Worm (Caenorhabditis elegans): Measurements from ENCODE around the gene C13C4.6.

Gene C13C4.6

DNA sequence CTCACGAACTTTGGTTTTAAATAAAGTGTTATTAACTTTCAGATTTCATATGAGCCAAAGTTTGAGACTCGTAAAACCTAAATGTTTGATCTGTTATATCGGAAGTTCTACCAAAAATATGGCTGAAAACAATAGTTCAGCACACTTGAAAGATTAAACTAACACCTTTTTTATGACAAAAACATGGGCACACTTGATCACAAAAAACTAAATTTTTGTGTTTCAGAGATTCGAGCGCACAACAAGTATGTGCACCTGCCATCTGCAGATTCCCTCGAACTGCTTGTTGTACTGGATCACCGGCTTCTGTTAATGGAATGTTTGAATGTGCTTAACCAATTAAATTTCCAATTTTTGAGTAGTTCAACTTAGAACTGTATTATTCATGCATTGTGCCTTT is 32.4 kb downstream of the C13C4.6 start:
- TF ChIP-seq unc-62 (GFP tag; optimal IDR thresholded peaks at IDR 0.05 in 1 of 2) (peak in 1 of 2 experiments; percentile 91), unc-62 (tag; optimal IDR thresholded peaks at IDR 0.05) (no peak), pqm-1 (tag; optimal IDR thresholded peaks at IDR 0.05) (no peak)

- peak in 1 of 2 experiments; percentile 27 for TF ChIP-seq unc-62 (GFP tag; optimal IDR thresholded peaks at IDR 0.05 in 1 of 2)
- TF ChIP-seq unc-62 (tag; optimal IDR thresholded peaks at IDR 0.05), result no peak
- TF ChIP-seq Y75B8A.6 (GFP tag; IDR thresholded peaks at IDR 0.05), result no peak
Measured at ce11 chrV:12154554-12154953, 33.2 kb downstream of the C13C4.6 start, which contains the start of gene C27A7.9. Gene C27A7.9 (minus strand): TSS chrV:12154654.

DNA sequence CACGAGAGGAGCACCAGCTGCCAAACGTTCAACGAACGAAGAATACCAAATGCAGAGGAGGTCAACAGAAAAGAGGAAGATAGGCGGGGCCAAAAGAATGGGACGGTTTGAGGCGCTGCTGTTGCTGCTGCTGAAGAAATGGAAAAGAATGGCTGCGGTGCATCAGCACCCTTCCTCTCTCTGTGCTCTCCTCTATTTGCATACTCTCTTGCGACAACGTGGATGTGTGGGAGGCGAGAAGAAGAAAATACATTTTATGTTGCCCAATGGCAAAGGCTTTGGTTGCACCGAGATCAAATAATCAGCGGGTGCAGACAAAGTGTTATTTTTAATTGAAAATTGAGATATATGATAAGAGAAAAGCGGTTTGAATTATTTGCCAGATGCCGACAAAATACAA is 37.0 kb downstream of the C13C4.6 start:
- TF ChIP-seq nhr-6 (tag; optimal IDR thresholded peaks at IDR 0.05) (peak; percentile 4), gei-8 (GFP tag; optimal IDR thresholded peaks at IDR 0.05) (no peak), fos-1 (tag; optimal IDR thresholded peaks at IDR 0.05) (no peak), R02D3.7 (tag; optimal IDR thresholded peaks at IDR 0.05) (no peak), egl-43 (GFP tag; IDR thresholded peaks at IDR 0.05) (no peak), zip-11 (GFP tag; IDR thresholded peaks at IDR 0.05) (no peak), mxl-3 (GFP tag; optimal IDR thresholded peaks at IDR 0.05) (peak; percentile 46), Y5F2A.4 (GFP tag; optimal IDR thresholded peaks at IDR 0.05) (no peak), hlh-11 (tag; optimal IDR thresholded peaks at IDR 0.05) (no peak), hif-1 (tag; optimal IDR thresholded peaks at IDR 0.05) (no peak), ceh-32 (tag; optimal IDR thresholded peaks at IDR 0.05; ENCODE audit: poor library complexity) (no peak), dpl-1 (GFP tag; optimal IDR thresholded peaks at IDR 0.05) (no peak), zfp-2 (tag; optimal IDR thresholded peaks at IDR 0.05) (no peak), ZK337.2 (GFP tag; IDR thresholded peaks at IDR 0.05) (no peak), mxl-2 (GFP tag; conservative IDR thresholded peaks at IDR 0.05) (no peak), daf-8 (GFP tag; IDR thresholded peaks at IDR 0.05) (no peak), dmd-6 (GFP tag; IDR thresholded peaks at IDR 0.05) (peak; percentile 28; the same call in 1 of the 2 replicates), aly-2 (tag; optimal IDR thresholded peaks at IDR 0.05) (no peak), madf-9 (GFP tag; conservative IDR thresholded peaks at IDR 0.05) (no peak), ceh-20 (GFP tag; IDR thresholded peaks at IDR 0.05) (peak; percentile 12; the same call in 1 of the 2 replicates), spr-1 (tag; optimal IDR thresholded peaks at IDR 0.05) (no peak), dve-1 (tag; optimal IDR thresholded peaks at IDR 0.05; ENCODE audit: insufficient read depth) (no peak), nhr-48 (tag; optimal IDR thresholded peaks at IDR 0.05) (peak; percentile 75), vab-7 (GFP tag; IDR thresholded peaks at IDR 0.05) (no peak)

ce11 chrV:12159975-12160374 is 38.6 kb downstream of the C13C4.6 start:
- TF ChIP-seq daf-16 (GFP tag; optimal IDR thresholded peaks at IDR 0.05) (no peak), daf-16 (tag; optimal IDR thresholded peaks at IDR 0.05) (no peak), unc-130 (GFP tag; optimal IDR thresholded peaks at IDR 0.05) (no peak), set-16 (GFP tag; IDR thresholded peaks at IDR 0.05) (no peak), ZK337.2 (GFP tag; IDR thresholded peaks at IDR 0.05) (no peak), nhr-76 (tag; optimal IDR thresholded peaks at IDR 0.05) (no peak), arid-1 (GFP tag; conservative IDR thresholded peaks at IDR 0.05) (no peak), ztf-7 (tag; optimal IDR thresholded peaks at IDR 0.05) (no peak), mes-2 (tag; optimal IDR thresholded peaks at IDR 0.05; ENCODE audit: poor library complexity, severe bottlenecking) (no peak), ZK546.5 (tag; optimal IDR thresholded peaks at IDR 0.05) (no peak), egl-27 (tag; optimal IDR thresholded peaks at IDR 0.05) (no peak), jun-1 (tag; optimal IDR thresholded peaks at IDR 0.05) (no peak), aly-2 (tag; optimal IDR thresholded peaks at IDR 0.05) (no peak), ces-1 (GFP tag; optimal IDR thresholded peaks at IDR 0.05) (no peak), mxl-3 (GFP tag; optimal IDR thresholded peaks at IDR 0.05) (no peak), ama-1 (optimal IDR thresholded peaks at IDR 0.05) (no peak), lin-1 (GFP tag; IDR thresholded peaks at IDR 0.05) (no peak)
